Fruit fly (Drosophila melanogaster) whole organism, embryonic: ENCODE measurements around the gene CG5882.

Experiments
- ATbp ChIP-seq: fragments of 200-800 bp; sonication (Bioruptor generic); optimal IDR thresholded peaks from 2 replicates; lab custom pipeline; 2017; ENCODE audit warnings: missing biosample characterization, mild to moderate bottlenecking, missing genetic modification characterization, missing genetic modification reagents
- Abd-B ChIP-seq: fragments of 200-800 bp; sonication (Bioruptor generic); optimal IDR thresholded peaks from 2 replicates; lab custom pipeline; 2018; ENCODE audit warnings: missing biosample characterization, mild to moderate bottlenecking, missing genetic modification characterization, moderate library complexity
- Blimp-1 ChIP-seq: fragments of 200-800 bp; sonication (Bioruptor generic); optimal IDR thresholded peaks from 3 replicates; lab custom pipeline; 2018; ENCODE audit warnings: missing biosample characterization, missing genetic modification characterization, mild to moderate bottlenecking, moderate library complexity, missing genetic modification reagents
- CG10147 ChIP-seq: fragments of 200-800 bp; sonication (Bioruptor generic); optimal IDR thresholded peaks from 2 replicates; lab custom pipeline; 2019; ENCODE audit warnings: missing biosample characterization, mild to moderate bottlenecking, missing genetic modification characterization, moderate library complexity
- CG10366 ChIP-seq: fragments of 200-800 bp; sonication (Bioruptor generic); IDR thresholded peaks from 2 replicates; pipeline ENCODE4 v1.3.6; 2022; ENCODE audit warnings: missing biosample characterization, missing genetic modification characterization
- CG11504 ChIP-seq: fragments of 200-800 bp; sonication (Bioruptor generic); optimal IDR thresholded peaks from 3 replicates; lab custom pipeline; 2019; ENCODE audit warnings: missing biosample characterization, mild to moderate bottlenecking, missing genetic modification characterization, moderate library complexity
- CG13287 ChIP-seq: fragments of 200-800 bp; sonication (Bioruptor generic); IDR thresholded peaks from 2 replicates; pipeline ENCODE4 v1.3.6; 2022; ENCODE audit warnings: missing biosample characterization, missing genetic modification characterization; ENCODE audit not compliant: partially characterized antibody
- CG13424 ChIP-seq: fragments of 200-800 bp; sonication (Bioruptor generic); optimal IDR thresholded peaks from 2 replicates; lab custom pipeline; 2019; ENCODE audit warnings: missing biosample characterization, mild to moderate bottlenecking, missing genetic modification characterization, moderate library complexity
- CG13894 ChIP-seq: fragments of 200-800 bp; sonication (Bioruptor generic); optimal IDR thresholded peaks from 3 replicates; lab custom pipeline; 2018; ENCODE audit warnings: missing biosample characterization, mild to moderate bottlenecking, missing genetic modification characterization, moderate library complexity
- CG14050 ChIP-seq: fragments of 200-800 bp; sonication (Bioruptor generic); IDR thresholded peaks from 3 replicates; pipeline ENCODE4 v1.3.6; 2022; ENCODE audit warnings: missing biosample characterization, missing genetic modification characterization
- CG15269 ChIP-seq: fragments of 200-800 bp; sonication (Bioruptor generic); optimal IDR thresholded peaks from 2 replicates; lab custom pipeline; 2018; ENCODE audit warnings: missing biosample characterization, mild to moderate bottlenecking, missing genetic modification characterization, moderate library complexity
- CG17359 ChIP-seq: fragments of 200-800 bp; sonication (Bioruptor generic); optimal IDR thresholded peaks from 3 replicates; lab custom pipeline; 2018; ENCODE audit warnings: missing biosample characterization, mild to moderate bottlenecking, missing genetic modification characterization, moderate library complexity
- CG18599 ChIP-seq: fragments of 200-800 bp; sonication (Bioruptor generic); optimal IDR thresholded peaks from 3 replicates; lab custom pipeline; 2017; ENCODE audit warnings: missing biosample characterization, missing genetic modification characterization, mild to moderate bottlenecking, moderate library complexity, missing genetic modification reagents
- CG2889 ChIP-seq: fragments of 200-800 bp; sonication (Bioruptor generic); IDR thresholded peaks from 3 replicates; pipeline ENCODE4 v1.3.6; 2022; ENCODE audit warnings: missing biosample characterization, missing genetic modification characterization
- CG33213 ChIP-seq: fragments of 200-800 bp; sonication (Bioruptor generic); optimal IDR thresholded peaks from 3 replicates; lab custom pipeline; 2016; ENCODE audit warnings: missing biosample characterization, missing genetic modification characterization
- CG4730 ChIP-seq: fragments of 200-800 bp; sonication (Bioruptor generic); IDR thresholded peaks from 2 replicates; pipeline ENCODE4 v1.3.6; 2022; ENCODE audit warnings: missing biosample characterization, missing genetic modification characterization
- CG6272 ChIP-seq: fragments of 200-800 bp; sonication (Bioruptor generic); IDR thresholded peaks from 2 replicates; pipeline ENCODE4 v1.3.6; 2022; ENCODE audit warnings: missing biosample characterization, missing genetic modification characterization
- CG6689 ChIP-seq: fragments of 200-800 bp; sonication (Bioruptor generic); IDR thresholded peaks from 2 replicates; pipeline ENCODE4 v1.3.6; 2022; ENCODE audit warnings: missing biosample characterization, missing genetic modification characterization
- CG6765 ChIP-seq: fragments of 200-800 bp; sonication (Bioruptor generic); optimal IDR thresholded peaks from 3 replicates; lab custom pipeline; 2017; ENCODE audit warnings: missing biosample characterization, mild to moderate bottlenecking, missing genetic modification characterization
- CG8290 ChIP-seq, 3 experiments: fragments of 200-800 bp; sonication (Bioruptor generic); optimal IDR thresholded peaks; 2 replicates each; lab custom pipeline; 2016 to 2019; ENCODE audit warnings: missing biosample characterization in 3 of 3, missing genetic modification characterization in 3 of 3, mild to moderate bottlenecking in 2 of 3, moderate library complexity in 1 of 3
- CG8765 ChIP-seq: fragments of 200-800 bp; sonication (Bioruptor generic); IDR thresholded peaks from 2 replicates; pipeline ENCODE4 v1.3.6; 2022; ENCODE audit warnings: missing biosample characterization, missing genetic modification characterization
- CG8944 ChIP-seq: fragments of 200-800 bp; sonication (Bioruptor generic); optimal IDR thresholded peaks from 3 replicates; lab custom pipeline; 2016; ENCODE audit warnings: missing biosample characterization, missing genetic modification characterization
- CG9932 ChIP-seq: fragments of 200-800 bp; sonication (Bioruptor generic); IDR thresholded peaks from 2 replicates; pipeline ENCODE4 v1.3.6; 2022; ENCODE audit warnings: missing biosample characterization, missing genetic modification characterization
- GATAe ChIP-seq: fragments of 200-800 bp; sonication (Bioruptor generic); conservative IDR thresholded peaks from 2 replicates; pipeline ENCODE4 v1.3.6; 2022; ENCODE audit warnings: missing biosample characterization, missing genetic modification characterization
- Gsc ChIP-seq: fragments of 200-800 bp; sonication (Bioruptor generic); IDR thresholded peaks from 2 replicates; pipeline ENCODE4 v1.3.6; 2022; ENCODE audit warnings: missing biosample characterization, missing genetic modification characterization
- Hsf ChIP-seq: fragments of 200-800 bp; sonication (Bioruptor generic); optimal IDR thresholded peaks from 3 replicates; lab custom pipeline; 2016; ENCODE audit warnings: missing biosample characterization, missing genetic modification characterization
- Med ChIP-seq: fragments of 200-800 bp; sonication (Bioruptor generic); peaks from one replicate; lab custom pipeline; 2016; ENCODE audit warnings: missing biosample characterization, missing genetic modification characterization, mild to moderate bottlenecking, inconsistent platforms, moderate library complexity
- Ptx1 ChIP-seq: fragments of 200-800 bp; sonication (Bioruptor generic); IDR thresholded peaks from 2 replicates; pipeline ENCODE4 v1.3.6; 2022; ENCODE audit warnings: missing biosample characterization, missing genetic modification characterization
- Six4 ChIP-seq: fragments of 200-800 bp; sonication (Bioruptor generic); optimal IDR thresholded peaks from 2 replicates; lab custom pipeline; 2016; ENCODE audit warnings: missing biosample characterization, missing genetic modification characterization
- Sox100B ChIP-seq: fragments of 200-800 bp; sonication (Bioruptor generic); optimal IDR thresholded peaks from 3 replicates; lab custom pipeline; 2018; ENCODE audit warnings: missing biosample characterization, mild to moderate bottlenecking, missing genetic modification characterization
- TFAM ChIP-seq: fragments of 200-800 bp; sonication (Bioruptor generic); optimal IDR thresholded peaks from 2 replicates; lab custom pipeline; 2017; ENCODE audit warnings: missing biosample characterization, missing genetic modification characterization, inconsistent platforms
- al ChIP-seq: fragments of 200-800 bp; sonication (Bioruptor generic); IDR thresholded peaks from 2 replicates; pipeline ENCODE4 v1.3.6; 2022; ENCODE audit warnings: missing biosample characterization, missing genetic modification characterization
- chinmo ChIP-seq: fragments of 200-800 bp; sonication (Bioruptor generic); IDR thresholded peaks from 4 replicates; pipeline ENCODE4 v1.3.6; 2022; ENCODE audit warnings: missing biosample characterization, missing genetic modification characterization; ENCODE audit not compliant: partially characterized antibody
- dati ChIP-seq: fragments of 200-800 bp; sonication (Bioruptor generic); IDR thresholded peaks from 2 replicates; pipeline ENCODE4 v1.3.6; 2022; ENCODE audit warnings: missing biosample characterization, missing genetic modification characterization
- dmrt99B ChIP-seq: fragments of 200-800 bp; sonication (Bioruptor generic); optimal IDR thresholded peaks from 2 replicates; lab custom pipeline; 2018; ENCODE audit warnings: missing biosample characterization, mild to moderate bottlenecking, missing genetic modification characterization, moderate library complexity
- kay ChIP-seq: fragments of 200-800 bp; sonication (Bioruptor generic); optimal IDR thresholded peaks from 2 replicates; lab custom pipeline; 2016; ENCODE audit warnings: missing biosample characterization, missing genetic modification characterization
- kni ChIP-seq: fragments of 200-800 bp; sonication (Bioruptor generic); optimal IDR thresholded peaks from 3 replicates; lab custom pipeline; 2017; ENCODE audit warnings: mild to moderate bottlenecking, missing biosample characterization, missing genetic modification reagents, missing genetic modification characterization
- nmo ChIP-seq: fragments of 200-800 bp; sonication (Bioruptor generic); optimal IDR thresholded peaks from 2 replicates; lab custom pipeline; 2018; ENCODE audit warnings: missing biosample characterization, mild to moderate bottlenecking, missing genetic modification characterization, moderate library complexity
- odd ChIP-seq: fragments of 200-800 bp; sonication (Bioruptor generic); optimal IDR thresholded peaks from 2 replicates; lab custom pipeline; 2017; ENCODE audit warnings: missing biosample characterization, mild to moderate bottlenecking, missing genetic modification characterization
- pum ChIP-seq: fragments of 200-800 bp; sonication (Bioruptor generic); optimal IDR thresholded peaks from 2 replicates; lab custom pipeline; 2016; ENCODE audit warnings: missing biosample characterization, missing genetic modification characterization
- run ChIP-seq: fragments of 200-800 bp; sonication (Bioruptor generic); optimal IDR thresholded peaks from 3 replicates; lab custom pipeline; 2018; ENCODE audit warnings: missing biosample characterization, mild to moderate bottlenecking, missing genetic modification characterization
- sens ChIP-seq: fragments of 200-800 bp; sonication (Bioruptor generic); peaks from one replicate; lab custom pipeline; 2016; ENCODE audit warnings: missing biosample characterization, missing genetic modification characterization
- slou ChIP-seq: fragments of 200-800 bp; sonication (Bioruptor generic); optimal IDR thresholded peaks from 3 replicates; lab custom pipeline; 2016; ENCODE audit warnings: missing biosample characterization, missing genetic modification characterization
- ttk ChIP-seq: fragments of 200-800 bp; sonication (Bioruptor generic); IDR thresholded peaks from 2 replicates; pipeline ENCODE4 v2.1.2; 2022; ENCODE audit warnings: missing biosample characterization, missing genetic modification characterization
- tup ChIP-seq: fragments of 200-800 bp; sonication (Bioruptor generic); optimal IDR thresholded peaks from 2 replicates; lab custom pipeline; 2016; ENCODE audit warnings: missing biosample characterization, mild to moderate bottlenecking, missing genetic modification characterization, moderate library complexity
- tx ChIP-seq: fragments of 200-800 bp; sonication (Bioruptor generic); optimal IDR thresholded peaks from 2 replicates; lab custom pipeline; 2016; ENCODE audit warnings: missing biosample characterization, missing genetic modification characterization
- unc-4 ChIP-seq: fragments of 200-800 bp; sonication (Bioruptor generic); IDR thresholded peaks from 2 replicates; pipeline ENCODE4 v1.3.6; 2022; ENCODE audit warnings: missing biosample characterization, missing genetic modification characterization; ENCODE audit not compliant: partially characterized antibody
- unpg ChIP-seq: fragments of 200-800 bp; sonication (Bioruptor generic); optimal IDR thresholded peaks from 3 replicates; lab custom pipeline; 2018; ENCODE audit warnings: missing biosample characterization, mild to moderate bottlenecking, missing genetic modification characterization, moderate library complexity

CG5882 gene

DNA sequence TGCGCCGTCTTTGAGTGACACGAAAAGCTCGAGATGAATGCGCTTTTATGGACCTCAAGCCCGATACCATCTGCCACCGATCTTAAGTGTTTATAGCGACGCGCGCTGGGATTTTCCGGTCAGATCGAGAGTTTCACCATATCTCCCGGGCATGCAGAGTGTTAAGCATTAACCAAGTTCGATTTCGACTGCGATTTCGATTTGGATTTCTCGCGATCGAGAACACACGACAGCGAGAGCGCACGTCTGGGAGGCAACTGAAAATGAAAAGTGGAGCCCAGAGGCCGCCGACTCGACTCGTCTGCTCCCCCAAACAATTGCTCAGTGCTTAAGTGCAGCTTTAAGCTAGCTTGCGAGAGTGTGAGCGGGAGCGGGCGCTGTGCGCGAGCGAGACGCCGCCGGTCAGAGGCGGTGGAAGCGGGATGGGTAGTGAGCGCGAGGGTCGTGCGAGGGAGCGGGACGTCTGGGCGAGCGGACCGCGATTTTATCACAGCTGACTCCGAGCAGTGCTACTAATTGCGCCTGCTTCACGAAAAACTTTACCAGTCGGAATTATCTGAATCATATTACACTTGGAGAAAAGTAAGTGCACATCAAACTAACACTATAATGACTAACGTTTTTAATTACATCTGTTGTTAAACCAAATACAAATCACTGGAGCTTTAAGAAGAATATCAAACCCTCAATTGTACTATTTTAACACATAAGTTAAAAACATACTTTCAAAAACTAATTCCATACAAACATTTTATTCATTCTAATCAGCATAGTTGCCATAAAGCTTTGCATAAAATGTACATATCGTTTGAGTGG is 48.4 kb upstream of the CG5882 start, which contains the start of gene spz (continued):
- no peak for TF ChIP-seq CG2889 (GFP tag; lab: Robert Waterston, UW)
- TF ChIP-seq CG6689 (GFP tag; lab: Robert Waterston, UW) = 0 out of 2 replicates have a peak, but pooled peaks have one; percentile 26
- TF ChIP-seq CG11504 = peak; percentile 58
- TF ChIP-seq dmrt99B = peak; percentile 64
- TF ChIP-seq CG10366 = no peak
- TF ChIP-seq al (GFP tag; lab: Robert Waterston, UW) = 0 out of 2 replicates have a peak, but pooled peaks have one; percentile 6
- 0 out of 2 replicates have a peak, but pooled peaks have one; percentile 9 for TF ChIP-seq CG6272
- no peak for TF ChIP-seq CG8944 (GFP tag; lab: Kevin White, UChicago)
- TF ChIP-seq unpg = peak; percentile 46
- TF ChIP-seq odd (GFP tag; lab: Kevin White, UChicago) = no peak
- TF ChIP-seq CG14050 = no peak
- peak; percentile 44 for TF ChIP-seq CG15269 (tag; lab: Kevin White, UChicago)
- TF ChIP-seq nmo = peak; percentile 7
- no peak for TF ChIP-seq CG8290 (GFP tag; optimal IDR thresholded peaks at IDR 0.05; lab: Kevin White, UChicago)
- peak in 1 of 2 experiments; percentile 41 for TF ChIP-seq CG8290 (tag; optimal IDR thresholded peaks at IDR 0.05; lab: Kevin White, UChicago)
- peak; percentile 25; the same call in 1 of the 2 replicates for TF ChIP-seq ttk
- TF ChIP-seq CG4730 (GFP tag; lab: Robert Waterston, UW) = no peak
- TF ChIP-seq GATAe (GFP tag; lab: Robert Waterston, UW) = no peak
- peak; percentile 3 for TF ChIP-seq CG18599 (GFP tag; lab: Kevin White, UChicago)
- TF ChIP-seq CG8765 = no peak
- TF ChIP-seq slou = no peak
- peak; percentile 95 for TF ChIP-seq chinmo
- peak; percentile 18 for TF ChIP-seq Six4 (GFP tag; lab: Kevin White, UChicago)
- TF ChIP-seq CG33213 = no peak
- TF ChIP-seq CG17359 = peak; percentile 50
- peak; percentile 40; the same call in 1 of the 2 replicates for TF ChIP-seq Ptx1 (GFP tag; lab: Robert Waterston, UW)
- peak; percentile 46 for TF ChIP-seq sens (GFP tag; lab: Kevin White, UChicago)
- peak; percentile 81 for TF ChIP-seq Blimp-1
- no peak for TF ChIP-seq CG6765 (GFP tag; lab: Kevin White, UChicago)
- peak; percentile 24 for TF ChIP-seq Hsf (GFP tag; lab: Kevin White, UChicago)
- TF ChIP-seq CG9932 (GFP tag; lab: Robert Waterston, UW) = 0 out of 2 replicates have a peak, but pooled peaks have one; percentile 35
- TF ChIP-seq unc-4 = 0 out of 2 replicates have a peak, but pooled peaks have one; percentile 26
- no peak for TF ChIP-seq dati (GFP tag; lab: Robert Waterston, UW)
- TF ChIP-seq CG10147 (GFP tag; lab: Kevin White, UChicago) = no peak
- no peak for TF ChIP-seq pum (GFP tag; lab: Kevin White, UChicago)
- peak; percentile 37 for TF ChIP-seq ATbp (GFP tag; lab: Kevin White, UChicago)
- no peak for TF ChIP-seq Gsc (GFP tag; lab: Robert Waterston, UW)
- TF ChIP-seq kay (GFP tag; lab: Kevin White, UChicago) = peak; percentile 70
- TF ChIP-seq kni = peak; percentile 9
- peak; percentile 23 for TF ChIP-seq Abd-B (GFP tag; lab: Kevin White, UChicago)
- no peak for TF ChIP-seq TFAM (GFP tag; lab: Kevin White, UChicago)
- peak; percentile 8 for TF ChIP-seq Sox100B
- no peak for TF ChIP-seq tup (GFP tag; lab: Kevin White, UChicago)
- TF ChIP-seq CG13894 (tag; lab: Kevin White, UChicago) = peak; percentile 73
- peak; percentile 46; the same call in 1 of the 2 replicates for TF ChIP-seq CG13287 (GFP tag; lab: Robert Waterston, UW)
- no peak for TF ChIP-seq tx (GFP tag; lab: Kevin White, UChicago)
- TF ChIP-seq run (tag; lab: Kevin White, UChicago) = no peak
- peak; percentile 75 for TF ChIP-seq Med
- peak; percentile 4 for TF ChIP-seq CG13424 (tag; lab: Kevin White, UChicago)
